Worm (Caenorhabditis elegans): ENCODE data around the gene sdz-10.

DNA sequence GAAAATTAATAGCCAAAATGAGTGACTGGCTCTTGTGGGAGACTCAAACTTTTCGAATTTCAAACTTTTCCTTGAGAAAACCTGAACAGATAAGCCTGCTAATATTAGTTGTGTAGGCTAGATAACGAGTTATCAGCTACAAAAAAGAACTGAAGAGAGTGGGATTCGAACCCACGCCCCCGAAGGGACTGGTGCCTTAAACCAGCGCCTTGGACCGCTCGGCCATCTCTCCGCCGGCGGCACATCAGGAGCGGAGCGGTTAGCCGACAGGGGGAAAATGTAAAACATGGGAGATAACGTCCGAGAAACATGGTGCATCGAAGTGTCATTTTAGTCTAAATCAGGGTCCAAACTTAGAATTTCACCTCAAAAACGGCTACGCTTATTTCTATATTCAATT lies 36.4 kb downstream of the sdz-10 start:
- no peak for TF ChIP-seq unc-3 (GFP tag; conservative IDR thresholded peaks at IDR 0.05)
- TF ChIP-seq unc-3 (tag; optimal IDR thresholded peaks at IDR 0.05), result no peak
- TF ChIP-seq rnt-1 (tag; optimal IDR thresholded peaks at IDR 0.05), result no peak
- TF ChIP-seq ama-1 (optimal IDR thresholded peaks at IDR 0.05), result no peak

Data from whole organism, late embryonic.